Worm (Caenorhabditis elegans) whole organism, L2 larva: Measurements from ENCODE around the gene lec-9.

ENCODE experiments used
- ZK546.5 ChIP-seq: sonication (generic microtip); optimal IDR thresholded peaks from 2 replicates; lab custom pipeline; 2017; ENCODE audit warnings: missing biosample characterization, missing genetic modification characterization
- aly-2 ChIP-seq: fragments of 150-350 bp; optimal IDR thresholded peaks from 2 replicates; lab custom pipeline; 2014; ENCODE audit warnings: missing biosample characterization, missing genetic modification characterization
- ama-1 ChIP-seq: fragments of 150-350 bp; optimal IDR thresholded peaks from 2 replicates; lab custom pipeline; 2018; ENCODE audit warnings: inconsistent platforms
- ceh-16 ChIP-seq: fragments of 150-350 bp; optimal IDR thresholded peaks from 2 replicates; lab custom pipeline; 2014; ENCODE audit warnings: missing biosample characterization, missing genetic modification characterization
- elt-3 ChIP-seq: sonication (generic microtip); optimal IDR thresholded peaks from 2 replicates; lab custom pipeline; 2017; ENCODE audit warnings: missing biosample characterization, missing genetic modification characterization
- fos-1 ChIP-seq: fragments of 150-350 bp; optimal IDR thresholded peaks from 2 replicates; lab custom pipeline; 2014; ENCODE audit warnings: missing biosample characterization, missing genetic modification characterization
- lin-13 ChIP-seq: fragments of 150-350 bp; optimal IDR thresholded peaks from 2 replicates; lab custom pipeline; 2014; ENCODE audit warnings: missing biosample characterization, missing genetic modification reagents, missing genetic modification characterization
- snpc-4 ChIP-seq: fragments of 150-350 bp; optimal IDR thresholded peaks from 2 replicates; lab custom pipeline; 2014; ENCODE audit warnings: missing biosample characterization, missing genetic modification characterization
- unc-62 ChIP-seq: fragments of 150-350 bp; optimal IDR thresholded peaks from 2 replicates; lab custom pipeline; 2014; ENCODE audit warnings: missing biosample characterization, missing genetic modification reagents, missing genetic modification characterization
- zag-1 ChIP-seq: fragments of 150-350 bp; optimal IDR thresholded peaks from 2 replicates; lab custom pipeline; 2014; ENCODE audit warnings: missing biosample characterization, missing genetic modification characterization
- ztf-4 ChIP-seq: fragments of 150-350 bp; optimal IDR thresholded peaks from 2 replicates; lab custom pipeline; 2014; ENCODE audit warnings: missing biosample characterization, missing genetic modification characterization

DNA sequence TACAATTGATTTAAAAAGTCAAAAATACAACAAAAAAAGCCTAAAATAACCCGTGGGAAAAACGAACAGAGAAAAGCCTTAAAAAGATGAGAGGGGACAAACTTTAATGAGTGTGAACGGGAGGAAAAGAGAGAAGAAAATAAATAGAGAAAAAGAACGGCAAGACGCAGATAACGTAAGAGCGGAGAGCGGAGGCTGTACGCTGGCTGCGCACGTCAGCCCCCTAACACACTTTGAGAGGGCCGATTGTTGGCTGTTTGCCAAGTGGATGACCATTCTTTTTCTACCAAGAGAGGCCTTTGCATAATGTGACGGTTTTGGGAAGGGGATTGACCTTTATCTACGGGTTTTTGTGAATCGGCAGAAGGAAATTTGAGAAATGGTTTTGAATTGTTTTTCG, 38.1 kb upstream of the lec-9 start:
- TF ChIP-seq ceh-16 (tag; lab: Kevin White, UChicago) = no peak
- no peak for TF ChIP-seq unc-62 (GFP tag; lab: Kevin White, UChicago)
- TF ChIP-seq ztf-4 (tag; lab: Kevin White, UChicago) = no peak
- no peak for TF ChIP-seq lin-13 (GFP tag; lab: Kevin White, UChicago)
- TF ChIP-seq elt-3 = no peak
- TF ChIP-seq snpc-4 = no peak
- no peak for TF ChIP-seq fos-1 (tag; lab: Kevin White, UChicago)
- TF ChIP-seq zag-1 (tag; lab: Kevin White, UChicago) = no peak
- TF ChIP-seq ZK546.5 (tag; lab: Kevin White, UChicago) = no peak
- TF ChIP-seq ama-1 = no peak
- TF ChIP-seq aly-2 (tag; lab: Kevin White, UChicago) = no peak
